Worm (Caenorhabditis elegans) whole organism, young adult: ENCODE data around the gene tbp-1.

Experiments used
- B0019.2 ChIP-seq: fragments of 200-800 bp; sonication (Bioruptor generic); conservative IDR thresholded peaks from 2 replicates; pipeline ENCODE4 v1.3.6; 2022; ENCODE audit warnings: missing genetic modification reagents, missing genetic modification characterization, missing compliant biosample characterization
- B0035.1 ChIP-seq: sonication (generic microtip); optimal IDR thresholded peaks from 2 replicates; lab custom pipeline; 2016; ENCODE audit warnings: missing genetic modification characterization, mild to moderate bottlenecking, missing compliant biosample characterization, missing genotype, missing genetic modification reagents
- F23B12.7 ChIP-seq: sonication (generic microtip); optimal IDR thresholded peaks from 2 replicates; lab custom pipeline; 2017; ENCODE audit warnings: missing genetic modification characterization, mild to moderate bottlenecking, missing compliant biosample characterization, antibody characterized with exemption, moderate library complexity; ENCODE audit not compliant: insufficient read depth
- F33H1.4 ChIP-seq: fragments of 200-800 bp; sonication (Bioruptor generic); IDR thresholded peaks from 2 replicates; pipeline ENCODE4 v1.3.6; 2022; ENCODE audit warnings: missing genetic modification reagents, missing genetic modification characterization, missing compliant biosample characterization
- F37B4.10 ChIP-seq: fragments of 200-800 bp; sonication (Bioruptor generic); IDR thresholded peaks from 2 replicates; pipeline ENCODE4 v1.3.6; 2022; ENCODE audit warnings: missing genetic modification characterization, missing compliant biosample characterization
- F49E8.2 ChIP-seq: sonication (generic microtip); optimal IDR thresholded peaks from 3 replicates; lab custom pipeline; 2017; ENCODE audit warnings: missing genetic modification characterization, mild to moderate bottlenecking, missing compliant biosample characterization, antibody characterized with exemption, moderate library complexity; ENCODE audit not compliant: insufficient read depth
- F52B5.7 ChIP-seq: sonication (generic microtip); optimal IDR thresholded peaks from 2 replicates; lab custom pipeline; 2016; ENCODE audit warnings: mild to moderate bottlenecking, missing genetic modification characterization, missing compliant biosample characterization
- K12H6.12 ChIP-seq: fragments of 200-800 bp; sonication (Bioruptor generic); optimal IDR thresholded peaks from 2 replicates; lab custom pipeline; 2018; ENCODE audit warnings: mild to moderate bottlenecking, missing genetic modification characterization, missing compliant biosample characterization
- T07F8.4 ChIP-seq: sonication (generic microtip); optimal IDR thresholded peaks from 2 replicates; lab custom pipeline; 2016; ENCODE audit warnings: mild to moderate bottlenecking, missing genetic modification characterization, moderate library complexity, missing compliant biosample characterization
- Y95B8A.8 ChIP-seq: fragments of 200-800 bp; sonication (Bioruptor generic); IDR thresholded peaks from 2 replicates; pipeline ENCODE4 v1.3.6; 2022; ENCODE audit warnings: missing genetic modification reagents, missing genetic modification characterization, missing compliant biosample characterization
- akir-1 ChIP-seq: fragments of 200-800 bp; sonication (Bioruptor generic); optimal IDR thresholded peaks from 2 replicates; lab custom pipeline; 2018; ENCODE audit warnings: mild to moderate bottlenecking, missing genetic modification characterization, moderate library complexity, missing compliant biosample characterization
- ceh-100 ChIP-seq: fragments of 200-800 bp; sonication (Bioruptor generic); IDR thresholded peaks from 2 replicates; pipeline ENCODE4 v1.3.6; 2022; ENCODE audit warnings: missing genetic modification reagents, missing genetic modification characterization, missing compliant biosample characterization
- chd-7 ChIP-seq: sonication (generic microtip); optimal IDR thresholded peaks from 2 replicates; lab custom pipeline; 2016; ENCODE audit warnings: mild to moderate bottlenecking, missing genetic modification characterization, moderate library complexity, missing compliant biosample characterization
- dox-1 ChIP-seq: fragments of 200-800 bp; sonication (Bioruptor generic); IDR thresholded peaks from 2 replicates; pipeline ENCODE4 v1.3.6; 2022; ENCODE audit warnings: missing genetic modification reagents, missing genetic modification characterization, missing compliant biosample characterization
- dpff-1 ChIP-seq: sonication (generic microtip); optimal IDR thresholded peaks from 2 replicates; lab custom pipeline; 2017; ENCODE audit warnings: mild to moderate bottlenecking, missing genetic modification characterization, missing compliant biosample characterization
- dpl-1 ChIP-seq: fragments of 150-350 bp; optimal IDR thresholded peaks from 2 replicates; lab custom pipeline; 2014; ENCODE audit warnings: missing biosample characterization, missing genetic modification reagents, missing genetic modification characterization
- efl-1 ChIP-seq: fragments of 150-350 bp; optimal IDR thresholded peaks from 2 replicates; lab custom pipeline; 2014; ENCODE audit warnings: missing biosample characterization, missing genetic modification reagents, missing genetic modification characterization
- egl-18 ChIP-seq: fragments of 200-800 bp; sonication (Bioruptor generic); IDR thresholded peaks from 2 replicates; pipeline ENCODE4 v1.3.6; 2022; ENCODE audit warnings: missing genetic modification reagents, missing genetic modification characterization, missing compliant biosample characterization
- egrh-3 ChIP-seq: fragments of 200-800 bp; sonication (Bioruptor generic); IDR thresholded peaks from 2 replicates; pipeline ENCODE4 v1.3.6; 2022; ENCODE audit warnings: missing genetic modification reagents, missing genetic modification characterization, missing compliant biosample characterization
- gei-17 ChIP-seq: fragments of 200-800 bp; sonication (Bioruptor generic); optimal IDR thresholded peaks from 2 replicates; lab custom pipeline; 2018; ENCODE audit warnings: mild to moderate bottlenecking, missing genetic modification characterization, missing compliant biosample characterization
- hmg-1.2 ChIP-seq: fragments of 200-800 bp; sonication (Bioruptor generic); IDR thresholded peaks from 2 replicates; pipeline ENCODE4 v1.3.6; 2022; ENCODE audit warnings: missing genetic modification reagents, missing genetic modification characterization, missing compliant biosample characterization
- hrde-1 ChIP-seq: sonication (generic microtip); optimal IDR thresholded peaks from 2 replicates; lab custom pipeline; 2016; ENCODE audit warnings: missing genetic modification characterization, mild to moderate bottlenecking, missing compliant biosample characterization, moderate library complexity, missing genotype, missing genetic modification reagents, borderline replicate concordance
- hsf-1 ChIP-seq: fragments of 200-800 bp; sonication (Bioruptor generic); IDR thresholded peaks from 2 replicates; pipeline ENCODE4 v1.3.6; 2022; ENCODE audit warnings: missing genetic modification reagents, missing genetic modification characterization, missing compliant biosample characterization
- let-526 ChIP-seq: fragments of 200-800 bp; sonication (Bioruptor generic); IDR thresholded peaks from 2 replicates; pipeline ENCODE4 v1.3.6; 2022; ENCODE audit warnings: missing genetic modification reagents, missing genetic modification characterization, missing compliant biosample characterization
- lin-35 ChIP-seq, 3 experiments: fragments of 150-350 bp in 2 of 3; sonication (generic microtip) in 1 of 3; optimal IDR thresholded peaks; 2 replicates each; lab custom pipeline; 2014 to 2018; ENCODE audit warnings: missing biosample characterization in 3 of 3, missing genetic modification characterization in 3 of 3, missing genetic modification reagents in 3 of 3
- lin-54 ChIP-seq: fragments of 200-800 bp; sonication (Bioruptor generic); optimal IDR thresholded peaks from 2 replicates; lab custom pipeline; 2018; ENCODE audit warnings: mild to moderate bottlenecking, missing genetic modification characterization, missing compliant biosample characterization
- madf-3 ChIP-seq: fragments of 200-800 bp; sonication (Bioruptor generic); IDR thresholded peaks from 2 replicates; pipeline ENCODE4 v1.3.6; 2022; ENCODE audit warnings: missing genetic modification reagents, missing genetic modification characterization, missing compliant biosample characterization
- mel-28 ChIP-seq: sonication (generic microtip); optimal IDR thresholded peaks from 2 replicates; lab custom pipeline; 2016; ENCODE audit warnings: borderline replicate concordance, mild to moderate bottlenecking, missing genetic modification characterization, missing compliant biosample characterization
- nfyb-1 ChIP-seq: fragments of 200-800 bp; sonication (Bioruptor generic); IDR thresholded peaks from 2 replicates; pipeline ENCODE4 v1.3.6; 2022; ENCODE audit warnings: missing genetic modification reagents, missing genetic modification characterization, missing compliant biosample characterization
- nhr-90 ChIP-seq: sonication (generic microtip); optimal IDR thresholded peaks from 2 replicates; lab custom pipeline; 2016; ENCODE audit warnings: missing genotype, mild to moderate bottlenecking, missing genetic modification characterization, missing compliant biosample characterization
- pbrm-1 ChIP-seq: fragments of 200-800 bp; sonication (Bioruptor generic); IDR thresholded peaks from 2 replicates; pipeline ENCODE4 v1.3.6; 2022; ENCODE audit warnings: missing genetic modification reagents, missing genetic modification characterization, missing compliant biosample characterization
- rcor-1 ChIP-seq: fragments of 200-800 bp; sonication (Bioruptor generic); IDR thresholded peaks from 2 replicates; pipeline ENCODE4 v1.3.6; 2022; ENCODE audit warnings: missing genetic modification reagents, missing genetic modification characterization, missing compliant biosample characterization
- repo-1 ChIP-seq: sonication (generic microtip); optimal IDR thresholded peaks from 2 replicates; lab custom pipeline; 2017; ENCODE audit warnings: mild to moderate bottlenecking, missing genetic modification characterization, missing compliant biosample characterization
- sdz-38 ChIP-seq: sonication (generic microtip); optimal IDR thresholded peaks from 2 replicates; lab custom pipeline; 2016; ENCODE audit warnings: missing genotype, missing genetic modification characterization, missing compliant biosample characterization
- snpc-1.1 ChIP-seq: sonication (generic microtip); optimal IDR thresholded peaks from 2 replicates; lab custom pipeline; 2017; ENCODE audit warnings: missing genetic modification characterization, mild to moderate bottlenecking, missing compliant biosample characterization, antibody characterized with exemption, moderate library complexity, missing genotype, missing genetic modification reagents; ENCODE audit not compliant: insufficient read depth
- snpc-3.4 ChIP-seq: sonication (generic microtip); optimal IDR thresholded peaks from 2 replicates; lab custom pipeline; 2017; ENCODE audit warnings: missing genetic modification characterization, mild to moderate bottlenecking, missing compliant biosample characterization, antibody characterized with exemption, moderate library complexity, missing genotype, missing genetic modification reagents
- somi-1 ChIP-seq: fragments of 200-800 bp; sonication (Bioruptor generic); optimal IDR thresholded peaks from 2 replicates; lab custom pipeline; 2018; ENCODE audit warnings: mild to moderate bottlenecking, missing genetic modification characterization, missing compliant biosample characterization
- sptf-2 ChIP-seq: fragments of 200-800 bp; sonication (Bioruptor generic); optimal IDR thresholded peaks from 2 replicates; lab custom pipeline; 2018; ENCODE audit warnings: mild to moderate bottlenecking, missing genetic modification characterization, missing compliant biosample characterization
- tbp1 ChIP-seq: fragments of 200-800 bp; sonication (Bioruptor generic); optimal IDR thresholded peaks from 2 replicates; lab custom pipeline; 2018; ENCODE audit warnings: mild to moderate bottlenecking, missing genetic modification characterization, missing compliant biosample characterization
- tlf-1 ChIP-seq: fragments of 200-800 bp; sonication (Bioruptor generic); optimal IDR thresholded peaks from 2 replicates; lab custom pipeline; 2018; ENCODE audit warnings: mild to moderate bottlenecking, missing genetic modification characterization, missing compliant biosample characterization
- unc-130 ChIP-seq: sonication (generic microtip); optimal IDR thresholded peaks from 2 replicates; lab custom pipeline; 2016; ENCODE audit warnings: missing genetic modification reagents, missing genetic modification characterization, missing compliant biosample characterization
- ztf-25 ChIP-seq: fragments of 200-800 bp; sonication (Bioruptor generic); IDR thresholded peaks from 2 replicates; pipeline ENCODE4 v1.3.6; 2022; ENCODE audit warnings: missing genetic modification reagents, missing genetic modification characterization, missing compliant biosample characterization

The tbp-1 gene

ce11 chrIII:7378522-7378921 is 5.3 kb upstream of the tbp-1 start:
- TF ChIP-seq hsf-1 (GFP tag; lab: Robert Waterston, UW) (0 out of 2 replicates have a peak, but pooled peaks have one; percentile 36), dpff-1 (tag; lab: Kevin White, UChicago) (no peak)

ce11 chrIII:7378945-7379344 is 4.9 kb upstream of the tbp-1 start, which contains the start of gene T20B12.7:
T20B12.7 (minus strand) TSS chrIII:7379045.
- no peak for TF ChIP-seq B0019.2 (GFP tag; lab: Robert Waterston, UW)
- no peak for TF ChIP-seq hrde-1 (tag; lab: Kevin White, UChicago)
- 0 out of 2 replicates have a peak, but pooled peaks have one; percentile 8 for TF ChIP-seq pbrm-1
- no peak for TF ChIP-seq lin-35 (GFP tag; optimal IDR thresholded peaks at IDR 0.05; lab: Kevin White, UChicago)
- TF ChIP-seq somi-1 = no peak
- no peak for TF ChIP-seq T07F8.4 (tag; lab: Kevin White, UChicago)
- TF ChIP-seq snpc-1.1 (tag; lab: Kevin White, UChicago) = no peak
- TF ChIP-seq nhr-90 (tag; lab: Kevin White, UChicago) = no peak
- TF ChIP-seq let-526 = no peak
- no peak for TF ChIP-seq ztf-25 (GFP tag; lab: Robert Waterston, UW)
- TF ChIP-seq tbp1 (GFP tag; lab: Kevin White, UChicago) = peak; percentile 60
- TF ChIP-seq F52B5.7 = no peak
- no peak for TF ChIP-seq F37B4.10 (GFP tag; lab: Robert Waterston, UW)
- TF ChIP-seq hmg-1.2 = no peak

ce11 chrIII:7380120-7380519 is 3.7 kb upstream of the tbp-1 start:
- TF ChIP-seq akir-1 (GFP tag; lab: Kevin White, UChicago) = no peak
- no peak for TF ChIP-seq egrh-3
- TF ChIP-seq nfyb-1 (GFP tag; lab: Robert Waterston, UW) = no peak
- no peak for TF ChIP-seq B0035.1 (tag; lab: Kevin White, UChicago)
- no peak for TF ChIP-seq mel-28 (tag; lab: Kevin White, UChicago)
- no peak for TF ChIP-seq tlf-1 (GFP tag; lab: Kevin White, UChicago)
- no peak for TF ChIP-seq dpff-1 (tag; lab: Kevin White, UChicago)
- no peak for TF ChIP-seq chd-7 (tag; lab: Kevin White, UChicago)
- TF ChIP-seq hmg-1.2 = no peak
- no peak for TF ChIP-seq egl-18 (GFP tag; lab: Robert Waterston, UW)
- TF ChIP-seq F49E8.2 (tag; lab: Kevin White, UChicago) = no peak
- TF ChIP-seq sdz-38 = no peak
- TF ChIP-seq, all 124 proteins: peak for 0

DNA sequence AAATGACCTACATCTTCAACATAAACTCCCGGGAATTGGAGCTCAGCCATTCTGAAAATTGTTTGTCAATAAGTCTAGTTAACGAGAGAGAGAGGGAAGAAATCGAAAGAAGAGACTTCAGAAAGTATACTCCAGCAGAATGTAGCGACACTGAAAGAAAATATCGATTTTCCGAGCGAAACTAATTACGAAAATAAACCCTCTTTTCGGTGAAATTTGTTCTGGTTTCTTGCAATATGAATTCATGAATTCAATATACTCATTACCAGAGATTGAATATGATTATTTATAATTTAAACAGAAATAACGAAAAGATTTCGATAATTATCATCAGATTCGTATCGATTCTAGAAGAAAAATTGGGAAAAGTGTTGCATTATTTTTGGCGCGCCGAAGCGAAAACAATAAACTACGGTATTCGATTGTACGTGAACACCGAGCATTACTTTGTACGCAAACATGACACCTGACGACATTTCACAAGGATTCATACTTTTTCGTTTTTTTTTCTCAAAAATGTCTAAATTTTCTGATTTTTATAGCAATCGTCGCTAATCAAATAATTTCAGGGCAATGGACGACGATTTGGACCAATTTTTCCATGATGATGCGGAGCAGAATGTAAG is 2.2 kb upstream of the tbp-1 start, which contains the start of the genes hmg-4 and T20B12.3:
Gene hmg-4, minus strand, starts transcription at position 51 of the 626 bp plus-strand sequence.
Gene T20B12.3, plus strand, starts transcription at position 570 of the 626 bp plus-strand sequence.
- TF ChIP-seq rcor-1 (peak; percentile 8; the same call in 1 of the 2 replicates), sptf-2 (GFP tag; lab: Kevin White, UChicago) (no peak), ztf-25 (GFP tag; lab: Robert Waterston, UW) (no peak), ceh-100 (GFP tag; lab: Robert Waterston, UW) (no peak), F33H1.4 (GFP tag; lab: Robert Waterston, UW) (peak; percentile 77), gei-17 (no peak), efl-1 (GFP tag; lab: Kevin White, UChicago) (peak; percentile 93), hsf-1 (GFP tag; lab: Robert Waterston, UW) (peak; percentile 84; the same call in 1 of the 2 replicates), lin-35 (GFP tag; optimal IDR thresholded peaks at IDR 0.05; lab: Kevin White, UChicago) (no peak), K12H6.12 (tag; lab: Kevin White, UChicago) (peak; percentile 4), F52B5.7 (no peak), Y95B8A.8 (GFP tag; lab: Robert Waterston, UW) (0 out of 2 replicates have a peak, but pooled peaks have one; percentile 54), repo-1 (tag; lab: Kevin White, UChicago) (no peak), dpl-1 (GFP tag; lab: Kevin White, UChicago) (peak; percentile 70), madf-3 (GFP tag; lab: Robert Waterston, UW) (no peak), F23B12.7 (peak; percentile 54), unc-130 (GFP tag; lab: Kevin White, UChicago) (peak; percentile 14), lin-54 (peak; percentile 22), snpc-3.4 (peak; percentile 15), dox-1 (peak; percentile 55), tbp1 (GFP tag; lab: Kevin White, UChicago) (peak; percentile 75)
